Fruit fly (Drosophila melanogaster) whole organism, prepupa: Measurements from ENCODE around the gene GABPI.

Experiments
- CG10669 ChIP-seq: fragments of 200-800 bp; sonication (Bioruptor generic); optimal IDR thresholded peaks from 3 replicates; lab custom pipeline; 2018; ENCODE audit warnings: missing biosample characterization, mild to moderate bottlenecking, missing genetic modification characterization, moderate library complexity
- CG11294 ChIP-seq: fragments of 200-800 bp; sonication (Bioruptor generic); IDR thresholded peaks from 2 replicates; pipeline ENCODE4 v1.3.6; 2022; ENCODE audit warnings: missing biosample characterization, missing genetic modification characterization
- CG11902 ChIP-seq: fragments of 200-800 bp; sonication (Bioruptor generic); optimal IDR thresholded peaks from 3 replicates; lab custom pipeline; 2016; ENCODE audit warnings: missing biosample characterization, missing genetic modification characterization
- CG1621 ChIP-seq: fragments of 200-800 bp; sonication (Bioruptor generic); optimal IDR thresholded peaks from 3 replicates; lab custom pipeline; 2018; ENCODE audit warnings: missing biosample characterization, mild to moderate bottlenecking, missing genetic modification characterization
- CG16779 ChIP-seq: fragments of 200-800 bp; sonication (Bioruptor generic); optimal IDR thresholded peaks from 3 replicates; lab custom pipeline; 2017; ENCODE audit warnings: missing biosample characterization, mild to moderate bottlenecking, missing genetic modification characterization
- CG31627 ChIP-seq: fragments of 200-800 bp; sonication (Bioruptor generic); optimal IDR thresholded peaks from 3 replicates; lab custom pipeline; 2016; ENCODE audit warnings: missing biosample characterization, missing genetic modification characterization
- CG34406 ChIP-seq: fragments of 200-800 bp; sonication (Bioruptor generic); optimal IDR thresholded peaks from 3 replicates; lab custom pipeline; 2016; ENCODE audit warnings: missing biosample characterization, missing genetic modification characterization
- CG3919 ChIP-seq: fragments of 200-800 bp; sonication (Bioruptor generic); optimal IDR thresholded peaks from 3 replicates; lab custom pipeline; 2016; ENCODE audit warnings: missing biosample characterization, missing genetic modification characterization
- CG6163 ChIP-seq: fragments of 200-800 bp; sonication (Bioruptor generic); IDR thresholded peaks from 3 replicates; pipeline ENCODE4 v1.3.6; 2022; ENCODE audit warnings: missing biosample characterization, missing genetic modification characterization
- CG6808 ChIP-seq: fragments of 200-800 bp; sonication (Bioruptor generic); optimal IDR thresholded peaks from 3 replicates; lab custom pipeline; 2017; ENCODE audit warnings: missing biosample characterization, missing genetic modification characterization, mild to moderate bottlenecking, moderate library complexity, missing genetic modification reagents
- CG6854 ChIP-seq: fragments of 200-800 bp; sonication (Bioruptor generic); optimal IDR thresholded peaks from 2 replicates; lab custom pipeline; 2017; ENCODE audit warnings: missing biosample characterization, mild to moderate bottlenecking, missing genetic modification characterization
- CG7368 ChIP-seq: fragments of 200-800 bp; sonication (Bioruptor generic); optimal IDR thresholded peaks from 3 replicates; lab custom pipeline; 2016; ENCODE audit warnings: missing biosample characterization, missing genetic modification characterization
- CG8319 ChIP-seq: fragments of 200-800 bp; sonication (Bioruptor generic); optimal IDR thresholded peaks from 3 replicates; lab custom pipeline; 2016; ENCODE audit warnings: missing biosample characterization, missing genetic modification characterization
- CG9139 ChIP-seq: fragments of 200-800 bp; sonication (Bioruptor generic); optimal IDR thresholded peaks from 3 replicates; lab custom pipeline; 2017; ENCODE audit warnings: missing biosample characterization, mild to moderate bottlenecking, missing genetic modification characterization
- Eip75B ChIP-seq: fragments of 200-800 bp; sonication (Bioruptor generic); optimal IDR thresholded peaks from 3 replicates; lab custom pipeline; 2016; ENCODE audit warnings: missing biosample characterization, missing genetic modification characterization
- Eip78C ChIP-seq: fragments of 200-800 bp; sonication (Bioruptor generic); peaks from one replicate; lab custom pipeline; 2016; ENCODE audit warnings: missing biosample characterization, missing genetic modification characterization
- Eip93F ChIP-seq: fragments of 200-800 bp; sonication (Bioruptor generic); optimal IDR thresholded peaks from 2 replicates; lab custom pipeline; 2016; ENCODE audit warnings: missing biosample characterization, mild to moderate bottlenecking, missing genetic modification characterization
- Ets21C ChIP-seq: fragments of 200-800 bp; sonication (Bioruptor generic); optimal IDR thresholded peaks from 3 replicates; lab custom pipeline; 2016; ENCODE audit warnings: missing biosample characterization, missing genetic modification characterization
- Gug ChIP-seq: fragments of 200-800 bp; sonication (Bioruptor generic); IDR thresholded peaks from 2 replicates; pipeline ENCODE4 v1.3.6; 2022; ENCODE audit warnings: missing biosample characterization, missing genetic modification characterization
- Hr38 ChIP-seq: sonication (Bioruptor generic); optimal IDR thresholded peaks from 2 replicates; lab custom pipeline; 2016; ENCODE audit warnings: missing biosample characterization, missing genetic modification characterization
- Hr39 ChIP-seq: fragments of 200-800 bp; sonication (Bioruptor generic); optimal IDR thresholded peaks from 2 replicates; lab custom pipeline; 2016; ENCODE audit warnings: missing biosample characterization, missing genetic modification characterization
- Hr4 ChIP-seq: fragments of 200-800 bp; sonication (Bioruptor generic); optimal IDR thresholded peaks from 3 replicates; lab custom pipeline; 2016; ENCODE audit warnings: missing biosample characterization, missing genetic modification characterization
- Met ChIP-seq: fragments of 200-800 bp; sonication (Bioruptor generic); optimal IDR thresholded peaks from 3 replicates; lab custom pipeline; 2016; ENCODE audit warnings: missing biosample characterization, missing genetic modification characterization
- OdsH ChIP-seq: fragments of 200-800 bp; sonication (Bioruptor generic); optimal IDR thresholded peaks from 3 replicates; lab custom pipeline; 2016; ENCODE audit warnings: missing biosample characterization, missing genetic modification characterization
- Smox ChIP-seq: fragments of 200-800 bp; sonication (Bioruptor generic); optimal IDR thresholded peaks from 3 replicates; lab custom pipeline; 2016; ENCODE audit warnings: missing biosample characterization, missing genetic modification characterization
- Sox14 ChIP-seq: fragments of 200-800 bp; sonication (Bioruptor generic); optimal IDR thresholded peaks from 3 replicates; lab custom pipeline; 2016; ENCODE audit warnings: missing biosample characterization, missing genetic modification characterization
- Sox15 ChIP-seq: fragments of 200-800 bp; sonication (Bioruptor generic); optimal IDR thresholded peaks from 3 replicates; lab custom pipeline; 2016; ENCODE audit warnings: missing biosample characterization, missing genetic modification characterization
- acj6 ChIP-seq: fragments of 200-800 bp; sonication (Bioruptor generic); optimal IDR thresholded peaks from 3 replicates; lab custom pipeline; 2016; ENCODE audit warnings: missing biosample characterization, missing genetic modification characterization
- cyc ChIP-seq: fragments of 200-800 bp; sonication (Bioruptor generic); optimal IDR thresholded peaks from 3 replicates; lab custom pipeline; 2016; ENCODE audit warnings: missing biosample characterization, missing genetic modification characterization
- dsx ChIP-seq: fragments of 200-800 bp; optimal IDR thresholded peaks from 3 replicates; lab custom pipeline; 2019; ENCODE audit warnings: missing biosample characterization, mild to moderate bottlenecking, missing genetic modification characterization, moderate library complexity; ENCODE audit not compliant: poor library complexity, severe bottlenecking
- eg ChIP-seq: fragments of 200-800 bp; sonication (Bioruptor generic); IDR thresholded peaks from 3 replicates; pipeline ENCODE4 v1.3.6; 2022; ENCODE audit warnings: missing biosample characterization, missing genetic modification characterization
- esn ChIP-seq: fragments of 200-800 bp; sonication (Bioruptor generic); optimal IDR thresholded peaks from 2 replicates; lab custom pipeline; 2016; ENCODE audit warnings: missing biosample characterization, mild to moderate bottlenecking, missing genetic modification characterization, moderate library complexity
- fd59A ChIP-seq: fragments of 200-800 bp; sonication (Bioruptor generic); optimal IDR thresholded peaks from 2 replicates; lab custom pipeline; 2017; ENCODE audit warnings: missing biosample characterization, mild to moderate bottlenecking, missing genetic modification characterization, missing genetic modification reagents
- fd85E ChIP-seq: fragments of 200-800 bp; sonication (Bioruptor generic); optimal IDR thresholded peaks from 3 replicates; lab custom pipeline; 2016; ENCODE audit warnings: missing biosample characterization, missing genetic modification characterization
- lz ChIP-seq: fragments of 200-800 bp; sonication (Bioruptor generic); optimal IDR thresholded peaks from 3 replicates; lab custom pipeline; 2016; ENCODE audit warnings: missing biosample characterization, missing genetic modification characterization
- net ChIP-seq: fragments of 200-800 bp; sonication (Bioruptor generic); optimal IDR thresholded peaks from 3 replicates; lab custom pipeline; 2016; ENCODE audit warnings: missing biosample characterization, missing genetic modification characterization
- pdm3 ChIP-seq: fragments of 200-800 bp; sonication (Bioruptor generic); optimal IDR thresholded peaks from 3 replicates; lab custom pipeline; 2016; ENCODE audit warnings: missing biosample characterization, missing genetic modification characterization
- spab ChIP-seq: fragments of 200-800 bp; sonication (Bioruptor generic); optimal IDR thresholded peaks from 2 replicates; lab custom pipeline; 2017; ENCODE audit warnings: missing biosample characterization, mild to moderate bottlenecking, missing genetic modification characterization, missing genetic modification reagents
- ss ChIP-seq, 2 experiments: fragments of 200-800 bp; sonication (Bioruptor generic); optimal IDR thresholded peaks; 2 replicates in 1 of 2; 3 replicates in 1 of 2; lab custom pipeline; 2017 to 2018; ENCODE audit warnings: mild to moderate bottlenecking in 2 of 2, missing biosample characterization in 2 of 2, missing genetic modification characterization in 2 of 2, moderate library complexity in 1 of 2
- svp ChIP-seq: fragments of 200-800 bp; sonication (Bioruptor generic); peaks from one replicate; lab custom pipeline; 2016; ENCODE audit warnings: missing biosample characterization, missing genetic modification characterization
- vri ChIP-seq: fragments of 200-800 bp; sonication (Bioruptor generic); optimal IDR thresholded peaks from 3 replicates; lab custom pipeline; 2016; ENCODE audit warnings: missing biosample characterization, mild to moderate bottlenecking, missing genetic modification characterization

GABPI gene

dm6 chr2L:3012780-3013179, 17.6 kb upstream of the GABPI start (continued):
- no peak for TF ChIP-seq fd85E (GFP tag; lab: Kevin White, UChicago)
- peak; percentile 38 for TF ChIP-seq dsx
- TF ChIP-seq cyc (GFP tag; lab: Kevin White, UChicago) = peak; percentile 24
- TF ChIP-seq esn (GFP tag; lab: Kevin White, UChicago) = peak; percentile 53
- TF ChIP-seq Hr39 (GFP tag; lab: Kevin White, UChicago) = peak; percentile 48
- peak; percentile 35 for TF ChIP-seq CG34406 (GFP tag; lab: Kevin White, UChicago)
- peak; percentile 86 for TF ChIP-seq Eip78C
- TF ChIP-seq Eip75B (GFP tag; lab: Kevin White, UChicago) = peak; percentile 41

dm6 chr2L:3018212-3018611, 12.1 kb upstream of the GABPI start, which contains the start of the genes CG17224 and CG17264:
Gene CG17224 (minus strand): TSS chr2L:3018308.
Gene CG17264 (plus strand): TSS chr2L:3018508.
- TF ChIP-seq CG9139 (GFP tag; lab: Kevin White, UChicago) = no peak
- no peak for TF ChIP-seq CG31627
- TF ChIP-seq svp (GFP tag; lab: Kevin White, UChicago) = peak; percentile 83

dm6 chr2L:3022986-3023385, 7.4 kb upstream of the GABPI start, which contains the start of the genes alpha4GT1 and Prp40:
Gene alpha4GT1 (minus strand): TSS chr2L:3023141.
Gene Prp40 (plus strand): TSS chr2L:3023226.
- peak; percentile 16 for TF ChIP-seq esn (GFP tag; lab: Kevin White, UChicago)
- TF ChIP-seq CG1621 = peak; percentile 81
- TF ChIP-seq CG11294 = no peak

- TF ChIP-seq CG31627 (peak; percentile 8), esn (GFP tag; lab: Kevin White, UChicago) (peak; percentile 16), ss (GFP tag; optimal IDR thresholded peaks at IDR 0.05; lab: Kevin White, UChicago) (no peak)
Measured at dm6 chr2L:3029012-3029411, 1.3 kb upstream of the GABPI start, which contains the start of the genes Sf3b2 and CG17219. Gene Sf3b2 (minus strand): TSS chr2L:3029168. Gene CG17219 (plus strand): TSS chr2L:3029253.

dm6 chr2L:3034969-3035368, 4.6 kb downstream of the GABPI start, which contains the start of gene CG17258:
Gene CG17258 (minus strand): TSS chr2L:3035348.
- TF ChIP-seq CG6854 (no peak), CG9139 (GFP tag; lab: Kevin White, UChicago) (no peak), Eip93F (GFP tag; lab: Kevin White, UChicago) (no peak), Ets21C (GFP tag; lab: Kevin White, UChicago) (no peak), spab (GFP tag; lab: Kevin White, UChicago) (no peak), CG11902 (no peak), net (no peak), OdsH (no peak), CG10669 (GFP tag; lab: Kevin White, UChicago) (no peak), pdm3 (GFP tag; lab: Kevin White, UChicago) (no peak), CG6808 (GFP tag; lab: Kevin White, UChicago) (no peak), Sox14 (GFP tag; lab: Kevin White, UChicago) (no peak)

- peak; percentile 97 for TF ChIP-seq Hr39 (GFP tag; lab: Kevin White, UChicago)
- no peak for TF ChIP-seq Met
- peak; percentile 69 for TF ChIP-seq CG6854
- peak; percentile 92 for TF ChIP-seq eg (GFP tag; lab: Robert Waterston, UW)
- no peak for TF ChIP-seq fd85E (GFP tag; lab: Kevin White, UChicago)
- TF ChIP-seq CG31627 = peak; percentile 97
- peak; percentile 88 for TF ChIP-seq CG10669 (GFP tag; lab: Kevin White, UChicago)
- no peak for TF ChIP-seq CG7368 (GFP tag; lab: Kevin White, UChicago)
- TF ChIP-seq CG6163 (GFP tag; lab: Robert Waterston, UW) = peak; percentile 85
- no peak for TF ChIP-seq CG16779
- TF ChIP-seq Sox14 (GFP tag; lab: Kevin White, UChicago) = peak; percentile 95
- peak; percentile 97 for TF ChIP-seq lz (GFP tag; lab: Kevin White, UChicago)
- TF ChIP-seq fd59A (GFP tag; lab: Kevin White, UChicago) = peak; percentile 70
- peak; percentile 92 for TF ChIP-seq Smox (GFP tag; lab: Kevin White, UChicago)
- TF ChIP-seq Sox15 (GFP tag; lab: Kevin White, UChicago) = peak; percentile 91
- no peak for TF ChIP-seq vri (GFP tag; lab: Kevin White, UChicago)
- peak; percentile 94 for TF ChIP-seq CG3919
- TF ChIP-seq Gug (GFP tag; lab: Robert Waterston, UW) = peak; percentile 91
- peak; percentile 73 for TF ChIP-seq Hr38 (GFP tag; lab: Kevin White, UChicago)
- peak; percentile 84 for TF ChIP-seq CG11294
- peak; percentile 94 for TF ChIP-seq svp (GFP tag; lab: Kevin White, UChicago)
- no peak for TF ChIP-seq CG9139 (GFP tag; lab: Kevin White, UChicago)
- TF ChIP-seq CG34406 (GFP tag; lab: Kevin White, UChicago) = peak; percentile 91
- peak; percentile 96 for TF ChIP-seq Hr4 (GFP tag; lab: Kevin White, UChicago)
- TF ChIP-seq CG8319 (GFP tag; lab: Kevin White, UChicago) = peak; percentile 91
- peak; percentile 94 for TF ChIP-seq acj6 (GFP tag; lab: Kevin White, UChicago)
Measured at dm6 chr2L:3037153-3037579, 6.8 kb downstream of the GABPI start, which contains the start of the genes CG17260 and SerRS. Gene CG17260 (plus strand): TSS chr2L:3037230. Gene SerRS (minus strand): TSS chr2L:3037403.
